Fruit fly (Drosophila melanogaster) whole organism, embryonic: ENCODE measurements around the gene CG5810.
A peak's percentile ranks its signal among the peaks of the same experiment; 100 is the strongest.

ENCODE experiments used
- Asciz ChIP-seq: fragments of 200-800 bp; sonication (Bioruptor generic); optimal IDR thresholded peaks from 2 replicates; lab custom pipeline; 2017; ENCODE audit warnings: missing biosample characterization, mild to moderate bottlenecking, missing genetic modification characterization, missing genetic modification reagents
- BEAF-32 ChIP-seq: fragments of 200-800 bp; sonication (Bioruptor generic); optimal IDR thresholded peaks from 3 replicates; lab custom pipeline; 2017; ENCODE audit warnings: missing biosample characterization, missing genetic modification characterization, mild to moderate bottlenecking, moderate library complexity, missing genetic modification reagents
- CG10979 ChIP-seq: fragments of 200-800 bp; sonication (Bioruptor generic); optimal IDR thresholded peaks from 2 replicates; lab custom pipeline; 2018; ENCODE audit warnings: missing biosample characterization, mild to moderate bottlenecking, missing genetic modification characterization, moderate library complexity
- CG11560 ChIP-seq: fragments of 200-800 bp; sonication (Bioruptor generic); IDR thresholded peaks from 3 replicates; pipeline ENCODE4 v1.3.6; 2022; ENCODE audit warnings: missing biosample characterization, missing genetic modification characterization
- CG12155 ChIP-seq: fragments of 200-800 bp; sonication (Bioruptor generic); optimal IDR thresholded peaks from 3 replicates; lab custom pipeline; 2016; ENCODE audit warnings: missing biosample characterization, missing genetic modification characterization
- CG12391 ChIP-seq: fragments of 200-800 bp; sonication (Bioruptor generic); optimal IDR thresholded peaks from 3 replicates; lab custom pipeline; 2018; ENCODE audit warnings: missing biosample characterization, mild to moderate bottlenecking, missing genetic modification characterization, moderate library complexity
- CG15479 ChIP-seq: fragments of 200-800 bp; sonication (Bioruptor generic); optimal IDR thresholded peaks from 3 replicates; lab custom pipeline; 2019; ENCODE audit warnings: missing biosample characterization, mild to moderate bottlenecking, missing genetic modification characterization, moderate library complexity
- CG15514 ChIP-seq: fragments of 200-800 bp; sonication (Bioruptor generic); optimal IDR thresholded peaks from 3 replicates; lab custom pipeline; 2017; ENCODE audit warnings: missing biosample characterization, missing genetic modification characterization, mild to moderate bottlenecking, moderate library complexity, missing genetic modification reagents
- CG15696 ChIP-seq: fragments of 200-800 bp; sonication (Bioruptor generic); optimal IDR thresholded peaks from 2 replicates; lab custom pipeline; 2019; ENCODE audit warnings: missing biosample characterization, mild to moderate bottlenecking, missing genetic modification characterization, moderate library complexity
- CG2202 ChIP-seq: fragments of 200-800 bp; sonication (Bioruptor generic); optimal IDR thresholded peaks from 2 replicates; lab custom pipeline; 2018; ENCODE audit warnings: missing biosample characterization, mild to moderate bottlenecking, missing genetic modification characterization
- CG30020 ChIP-seq: fragments of 200-800 bp; optimal IDR thresholded peaks from 2 replicates; lab custom pipeline; 2019; ENCODE audit warnings: missing biosample characterization, mild to moderate bottlenecking, missing genetic modification characterization, moderate library complexity
- CG31388 ChIP-seq: fragments of 200-800 bp; sonication (Bioruptor generic); optimal IDR thresholded peaks from 2 replicates; lab custom pipeline; 2016; ENCODE audit warnings: missing biosample characterization, missing genetic modification characterization
- CG3163 ChIP-seq: fragments of 200-800 bp; sonication (Bioruptor generic); optimal IDR thresholded peaks from 3 replicates; lab custom pipeline; 2016; ENCODE audit warnings: missing biosample characterization, missing genetic modification characterization
- CG9215 ChIP-seq: fragments of 200-800 bp; sonication (Bioruptor generic); IDR thresholded peaks from 2 replicates; pipeline ENCODE4 v1.3.6; 2022; ENCODE audit warnings: missing biosample characterization, missing genetic modification characterization
- CoRest ChIP-seq: fragments of 200-800 bp; sonication (Bioruptor generic); optimal IDR thresholded peaks from 3 replicates; lab custom pipeline; 2018; ENCODE audit warnings: missing biosample characterization, mild to moderate bottlenecking, missing genetic modification characterization, moderate library complexity
- Dfd ChIP-seq, 2 experiments: fragments of >200 bp; optimal IDR thresholded peaks; 2 replicates each; lab custom pipeline; 2017; ENCODE audit warnings: missing biosample characterization in 2 of 2, missing genetic modification characterization in 2 of 2
- Dp ChIP-seq: fragments of 200-800 bp; sonication (Bioruptor generic); optimal IDR thresholded peaks from 2 replicates; lab custom pipeline; 2018; ENCODE audit warnings: missing biosample characterization, mild to moderate bottlenecking, missing genetic modification characterization, moderate library complexity
- Eip74EF ChIP-seq, 2 experiments: fragments of 200-800 bp in 1 of 2; fragments of >200 bp in 1 of 2; sonication (Bioruptor generic) in 1 of 2; optimal IDR thresholded peaks; 2 replicates each; lab custom pipeline; 2017 to 2019; ENCODE audit warnings: missing biosample characterization in 2 of 2, missing genetic modification characterization in 2 of 2, mild to moderate bottlenecking in 1 of 2, moderate library complexity in 1 of 2
- Hand ChIP-seq: fragments of 200-800 bp; sonication (Bioruptor generic); optimal IDR thresholded peaks from 2 replicates; lab custom pipeline; 2017; ENCODE audit warnings: mild to moderate bottlenecking, missing biosample characterization, missing genetic modification reagents, missing genetic modification characterization
- Hey ChIP-seq: fragments of 200-800 bp; sonication (Bioruptor generic); optimal IDR thresholded peaks from 3 replicates; lab custom pipeline; 2018; ENCODE audit warnings: missing biosample characterization, mild to moderate bottlenecking, missing genetic modification characterization
- HmgZ ChIP-seq: fragments of 200-800 bp; sonication (Bioruptor generic); optimal IDR thresholded peaks from 2 replicates; lab custom pipeline; 2018; ENCODE audit warnings: missing biosample characterization, mild to moderate bottlenecking, missing genetic modification characterization
- Hsf ChIP-seq: fragments of 200-800 bp; sonication (Bioruptor generic); optimal IDR thresholded peaks from 3 replicates; lab custom pipeline; 2016; ENCODE audit warnings: missing biosample characterization, missing genetic modification characterization
- Lhr ChIP-seq: fragments of 200-800 bp; sonication (Bioruptor generic); optimal IDR thresholded peaks from 3 replicates; lab custom pipeline; 2017; ENCODE audit warnings: mild to moderate bottlenecking, missing biosample characterization, missing genetic modification reagents, missing genetic modification characterization
- NK7.1 ChIP-seq: fragments of 200-800 bp; sonication (Bioruptor generic); optimal IDR thresholded peaks from 3 replicates; lab custom pipeline; 2016; ENCODE audit warnings: missing biosample characterization, missing genetic modification characterization
- Opbp ChIP-seq: fragments of 200-800 bp; sonication (Bioruptor generic); IDR thresholded peaks from 3 replicates; pipeline ENCODE4 v1.3.6; 2022; ENCODE audit warnings: missing biosample characterization, missing genetic modification characterization; ENCODE audit not compliant: partially characterized antibody
- Rfx ChIP-seq: fragments of 200-800 bp; sonication (Bioruptor generic); IDR thresholded peaks from 2 replicates; pipeline ENCODE4 v1.3.6; 2022; ENCODE audit warnings: missing biosample characterization, missing genetic modification characterization
- Vsx1 ChIP-seq: fragments of 200-800 bp; sonication (Bioruptor generic); optimal IDR thresholded peaks from 2 replicates; lab custom pipeline; 2017; ENCODE audit warnings: missing biosample characterization, mild to moderate bottlenecking, missing genetic modification characterization, missing genetic modification reagents
- Xbp1 ChIP-seq: fragments of 200-800 bp; sonication (Bioruptor generic); optimal IDR thresholded peaks from 3 replicates; lab custom pipeline; 2016; ENCODE audit warnings: missing biosample characterization, mild to moderate bottlenecking, missing genetic modification characterization
- ab ChIP-seq: fragments of 200-800 bp; sonication (Bioruptor generic); optimal IDR thresholded peaks from 2 replicates; lab custom pipeline; 2016; ENCODE audit warnings: missing biosample characterization, missing genetic modification characterization
- bab2 ChIP-seq: fragments of 200-800 bp; sonication (Bioruptor generic); optimal IDR thresholded peaks from 2 replicates; lab custom pipeline; 2016; ENCODE audit warnings: missing biosample characterization, missing genetic modification characterization
- bbx ChIP-seq: fragments of 200-800 bp; sonication (Bioruptor generic); IDR thresholded peaks from 2 replicates; pipeline ENCODE4 v1.3.6; 2022; ENCODE audit warnings: missing biosample characterization, missing genetic modification characterization; ENCODE audit not compliant: partially characterized antibody
- cato ChIP-seq: fragments of 200-800 bp; sonication (Bioruptor generic); optimal IDR thresholded peaks from 2 replicates; lab custom pipeline; 2016; ENCODE audit warnings: missing biosample characterization, missing genetic modification characterization, borderline replicate concordance
- fd102C ChIP-seq: fragments of 200-800 bp; sonication (Bioruptor generic); optimal IDR thresholded peaks from 2 replicates; lab custom pipeline; 2018; ENCODE audit warnings: missing biosample characterization, mild to moderate bottlenecking, missing genetic modification characterization, moderate library complexity
- fd3F ChIP-seq: fragments of 200-800 bp; sonication (Bioruptor generic); optimal IDR thresholded peaks from 2 replicates; lab custom pipeline; 2018; ENCODE audit warnings: missing biosample characterization, mild to moderate bottlenecking, missing genetic modification characterization, moderate library complexity
- grn ChIP-seq: fragments of 200-800 bp; sonication (Bioruptor generic); optimal IDR thresholded peaks from 3 replicates; lab custom pipeline; 2017; ENCODE audit warnings: missing biosample characterization, missing genetic modification characterization
- gsb ChIP-seq: fragments of 200-800 bp; sonication (Bioruptor generic); IDR thresholded peaks from 2 replicates; pipeline ENCODE4 v1.3.6; 2022; ENCODE audit warnings: missing biosample characterization, missing genetic modification characterization
- ham ChIP-seq: fragments of 200-800 bp; sonication (Bioruptor generic); IDR thresholded peaks from 2 replicates; pipeline ENCODE4 v1.3.6; 2022; ENCODE audit warnings: missing biosample characterization, missing genetic modification characterization
- hbn ChIP-seq: fragments of 200-800 bp; sonication (Bioruptor generic); IDR thresholded peaks from 2 replicates; pipeline ENCODE4 v1.3.6; 2022; ENCODE audit warnings: missing biosample characterization, missing genetic modification characterization; ENCODE audit not compliant: partially characterized antibody
- klu ChIP-seq: fragments of 200-800 bp; sonication (Bioruptor generic); IDR thresholded peaks from 2 replicates; pipeline ENCODE4 v1.3.6; 2022; ENCODE audit warnings: missing biosample characterization, missing genetic modification characterization
- lilli ChIP-seq: fragments of 200-800 bp; sonication (Bioruptor generic); optimal IDR thresholded peaks from 3 replicates; lab custom pipeline; 2016; ENCODE audit warnings: missing biosample characterization, missing genetic modification characterization
- pb ChIP-seq: fragments of 200-800 bp; sonication (Bioruptor generic); optimal IDR thresholded peaks from 3 replicates; lab custom pipeline; 2016; ENCODE audit warnings: missing biosample characterization, missing genetic modification characterization
- pho ChIP-seq: fragments of 200-800 bp; sonication (Bioruptor generic); optimal IDR thresholded peaks from 2 replicates; lab custom pipeline; 2016; ENCODE audit warnings: missing biosample characterization, missing genetic modification characterization
- pnt ChIP-seq: fragments of 200-800 bp; sonication (Bioruptor generic); optimal IDR thresholded peaks from 3 replicates; lab custom pipeline; 2016; ENCODE audit warnings: missing biosample characterization, missing genetic modification characterization
- pros ChIP-seq: fragments of 200-800 bp; sonication (Bioruptor generic); optimal IDR thresholded peaks from 3 replicates; lab custom pipeline; 2019; ENCODE audit warnings: missing biosample characterization, mild to moderate bottlenecking, missing genetic modification characterization, moderate library complexity
- schlank ChIP-seq: fragments of 200-800 bp; sonication (Bioruptor generic); optimal IDR thresholded peaks from 2 replicates; lab custom pipeline; 2018; ENCODE audit warnings: missing biosample characterization, mild to moderate bottlenecking, missing genetic modification characterization
- sisA ChIP-seq: fragments of 200-800 bp; sonication (Bioruptor generic); IDR thresholded peaks from 2 replicates; pipeline ENCODE4 v1.3.6; 2022; ENCODE audit warnings: missing biosample characterization, missing genetic modification characterization
- stc ChIP-seq: fragments of 200-800 bp; sonication (Bioruptor generic); IDR thresholded peaks from 2 replicates; pipeline ENCODE4 v1.3.6; 2022; ENCODE audit warnings: missing biosample characterization, missing genetic modification characterization
- unc-4 ChIP-seq: fragments of 200-800 bp; sonication (Bioruptor generic); IDR thresholded peaks from 2 replicates; pipeline ENCODE4 v1.3.6; 2022; ENCODE audit warnings: missing biosample characterization, missing genetic modification characterization; ENCODE audit not compliant: partially characterized antibody
- wek ChIP-seq: fragments of 200-800 bp; sonication (Bioruptor generic); optimal IDR thresholded peaks from 3 replicates; lab custom pipeline; 2018; ENCODE audit warnings: missing biosample characterization, mild to moderate bottlenecking, missing genetic modification characterization, moderate library complexity

CG5810 gene

dm6 chr3R:21203135-21203534 lies 39.6 kb downstream of the CG5810 start (continued):
- no peak for TF ChIP-seq Dfd (GFP tag; optimal IDR thresholded peaks at IDR 0.05; lab: Kevin White, UChicago)
- no peak for TF ChIP-seq CG12155 (GFP tag; lab: Kevin White, UChicago)
- TF ChIP-seq Eip74EF (GFP tag; optimal IDR thresholded peaks at IDR 0.05; lab: Kevin White, UChicago) = no peak
- TF ChIP-seq Dp (GFP tag; lab: Kevin White, UChicago) = no peak
- TF ChIP-seq fd3F (GFP tag; lab: Kevin White, UChicago) = no peak
- TF ChIP-seq Lhr (GFP tag; lab: Kevin White, UChicago) = no peak
- TF ChIP-seq wek = no peak
- TF ChIP-seq BEAF-32 (GFP tag; lab: Kevin White, UChicago) = no peak
- no peak for TF ChIP-seq cato (GFP tag; lab: Kevin White, UChicago)
- TF ChIP-seq CG2202 (tag; lab: Kevin White, UChicago) = no peak
- TF ChIP-seq lilli (GFP tag; lab: Kevin White, UChicago) = peak; percentile 2
- no peak for TF ChIP-seq CG15514 (GFP tag; lab: Kevin White, UChicago)
- TF ChIP-seq NK7.1 (GFP tag; lab: Kevin White, UChicago) = no peak
- TF ChIP-seq fd102C (GFP tag; lab: Kevin White, UChicago) = no peak
- TF ChIP-seq Hand = no peak
- TF ChIP-seq Vsx1 = peak; percentile 27
- TF ChIP-seq Opbp (GFP tag; lab: Robert Waterston, UW) = peak; percentile 63; the same call in 2 of the 3 replicates
- no peak for TF ChIP-seq CG15479
- TF ChIP-seq schlank (tag; lab: Kevin White, UChicago) = no peak
- TF ChIP-seq grn (GFP tag; lab: Kevin White, UChicago) = no peak
- no peak for TF ChIP-seq gsb
- TF ChIP-seq Xbp1 (GFP tag; lab: Kevin White, UChicago) = no peak
- TF ChIP-seq bab2 (GFP tag; lab: Kevin White, UChicago) = no peak
- peak; percentile 37 for TF ChIP-seq CG10979
- TF ChIP-seq HmgZ = peak; percentile 48
- TF ChIP-seq klu (GFP tag; lab: Robert Waterston, UW) = no peak
- peak; percentile 41; the same call in 1 of the 2 replicates for TF ChIP-seq bbx (GFP tag; lab: Robert Waterston, UW)
- TF ChIP-seq pho (GFP tag; lab: Kevin White, UChicago) = peak; percentile 10
- no peak for TF ChIP-seq Hsf
- no peak for TF ChIP-seq CG11560 (tag; lab: Robert Waterston, UW)
- TF ChIP-seq CG12391 (tag; lab: Kevin White, UChicago) = no peak

- TF ChIP-seq pb (GFP tag; lab: Kevin White, UChicago) = no peak
- TF ChIP-seq Hey (tag; lab: Kevin White, UChicago) = peak; percentile 53
- no peak for TF ChIP-seq CoRest
- TF ChIP-seq Asciz (GFP tag; lab: Kevin White, UChicago) = peak; percentile 86
- TF ChIP-seq unc-4 (GFP tag; lab: Robert Waterston, UW) = 0 out of 2 replicates have a peak, but pooled peaks have one; percentile 26
- TF ChIP-seq CG3163 (GFP tag; lab: Kevin White, UChicago) = peak; percentile 96
- TF ChIP-seq ab = no peak
- TF ChIP-seq stc = peak; percentile 50; the same call in 1 of the 2 replicates
- no peak for TF ChIP-seq pnt (GFP tag; lab: Kevin White, UChicago)
- TF ChIP-seq hbn = no peak
- no peak for TF ChIP-seq sisA (GFP tag; lab: Robert Waterston, UW)
- TF ChIP-seq Rfx (GFP tag; lab: Robert Waterston, UW) = no peak; the same call in 1 of the 2 replicates
- no peak for TF ChIP-seq CG9215 (GFP tag; lab: Robert Waterston, UW)
- no peak for TF ChIP-seq CG31388 (GFP tag; lab: Kevin White, UChicago)
- no peak for TF ChIP-seq ham (GFP tag; lab: Robert Waterston, UW)
- peak; percentile 92 for TF ChIP-seq pros (GFP tag; lab: Kevin White, UChicago)
- peak; percentile 71 for TF ChIP-seq CG15696 (tag; lab: Kevin White, UChicago)
- no peak for TF ChIP-seq bab2 (GFP tag; lab: Kevin White, UChicago)
- TF ChIP-seq CG30020 (tag; lab: Kevin White, UChicago) = no peak
Measured at dm6 chr3R:21203660-21204499, 40.3 kb downstream of the CG5810 start.
